Worm (Caenorhabditis elegans) whole organism, young adult: Measurements from ENCODE around the gene lgc-6.

Experiments
- F23B12.7 ChIP-seq: sonication (generic microtip); optimal IDR thresholded peaks from 2 replicates; lab custom pipeline; 2017; ENCODE audit warnings: missing genetic modification characterization, mild to moderate bottlenecking, missing compliant biosample characterization, antibody characterized with exemption, moderate library complexity; ENCODE audit not compliant: insufficient read depth
- F33H1.4 ChIP-seq: fragments of 200-800 bp; sonication (Bioruptor generic); IDR thresholded peaks from 2 replicates; pipeline ENCODE4 v1.3.6; 2022; ENCODE audit warnings: missing genetic modification reagents, missing genetic modification characterization, missing compliant biosample characterization
- F37B4.10 ChIP-seq: fragments of 200-800 bp; sonication (Bioruptor generic); IDR thresholded peaks from 2 replicates; pipeline ENCODE4 v1.3.6; 2022; ENCODE audit warnings: missing genetic modification characterization, missing compliant biosample characterization
- Y95B8A.8 ChIP-seq: fragments of 200-800 bp; sonication (Bioruptor generic); IDR thresholded peaks from 2 replicates; pipeline ENCODE4 v1.3.6; 2022; ENCODE audit warnings: missing genetic modification reagents, missing genetic modification characterization, missing compliant biosample characterization
- ZK185.1 ChIP-seq: sonication (generic microtip); optimal IDR thresholded peaks from 2 replicates; lab custom pipeline; 2016; ENCODE audit warnings: mild to moderate bottlenecking, missing genetic modification characterization, missing compliant biosample characterization; ENCODE audit not compliant: poor library complexity, severe bottlenecking
- atf-7 ChIP-seq: sonication (generic microtip); optimal IDR thresholded peaks from 2 replicates; lab custom pipeline; 2017; ENCODE audit warnings: mild to moderate bottlenecking, missing genetic modification characterization, missing compliant biosample characterization
- attf-5 ChIP-seq: fragments of 200-800 bp; sonication (Bioruptor generic); optimal IDR thresholded peaks from 2 replicates; lab custom pipeline; 2018; ENCODE audit warnings: mild to moderate bottlenecking, missing genetic modification characterization, missing compliant biosample characterization
- cebp-1 ChIP-seq, 2 experiments: fragments of 200-800 bp in 1 of 2; sonication (Bioruptor generic) in 1 of 2; sonication (generic microtip) in 1 of 2; IDR thresholded peaks in 1 of 2; optimal IDR thresholded peaks in 1 of 2; 2 replicates each; pipeline versions ENCODE4 v1.3.6 to Lab custom; 2017 to 2022; ENCODE audit warnings: missing compliant biosample characterization in 2 of 2, missing genetic modification characterization in 2 of 2, mild to moderate bottlenecking in 1 of 2, missing genetic modification reagents in 1 of 2, moderate library complexity in 1 of 2
- ceh-27 ChIP-seq: fragments of 200-800 bp; sonication (Bioruptor generic); optimal IDR thresholded peaks from 2 replicates; lab custom pipeline; 2018; ENCODE audit warnings: mild to moderate bottlenecking, missing genetic modification characterization, moderate library complexity, missing compliant biosample characterization
- dpff-1 ChIP-seq: sonication (generic microtip); optimal IDR thresholded peaks from 2 replicates; lab custom pipeline; 2017; ENCODE audit warnings: mild to moderate bottlenecking, missing genetic modification characterization, missing compliant biosample characterization
- dpl-1 ChIP-seq: fragments of 150-350 bp; optimal IDR thresholded peaks from 2 replicates; lab custom pipeline; 2014; ENCODE audit warnings: missing biosample characterization, missing genetic modification reagents, missing genetic modification characterization
- ekl-4 ChIP-seq: fragments of 200-800 bp; sonication (Bioruptor generic); IDR thresholded peaks from 2 replicates; pipeline ENCODE4 v1.3.6; 2022; ENCODE audit warnings: missing genetic modification reagents, missing genetic modification characterization, missing compliant biosample characterization
- hmg-1.2 ChIP-seq: fragments of 200-800 bp; sonication (Bioruptor generic); IDR thresholded peaks from 2 replicates; pipeline ENCODE4 v1.3.6; 2022; ENCODE audit warnings: missing genetic modification reagents, missing genetic modification characterization, missing compliant biosample characterization
- hsf-1 ChIP-seq: fragments of 200-800 bp; sonication (Bioruptor generic); IDR thresholded peaks from 2 replicates; pipeline ENCODE4 v1.3.6; 2022; ENCODE audit warnings: missing genetic modification reagents, missing genetic modification characterization, missing compliant biosample characterization
- lin-26 ChIP-seq: fragments of 200-800 bp; sonication (Bioruptor generic); IDR thresholded peaks from 2 replicates; pipeline ENCODE4 v1.3.6; 2022; ENCODE audit warnings: missing genetic modification reagents, missing genetic modification characterization, missing compliant biosample characterization
- lin-35 ChIP-seq, 3 experiments: fragments of 150-350 bp in 2 of 3; sonication (generic microtip) in 1 of 3; optimal IDR thresholded peaks; 2 replicates each; lab custom pipeline; 2014 to 2018; ENCODE audit warnings: missing biosample characterization in 3 of 3, missing genetic modification characterization in 3 of 3, missing genetic modification reagents in 3 of 3
- lin-40 ChIP-seq: sonication (generic microtip); optimal IDR thresholded peaks from 2 replicates; lab custom pipeline; 2016; ENCODE audit warnings: missing genetic modification characterization, mild to moderate bottlenecking, missing compliant biosample characterization, missing genotype, missing genetic modification reagents
- lin-54 ChIP-seq: fragments of 200-800 bp; sonication (Bioruptor generic); optimal IDR thresholded peaks from 2 replicates; lab custom pipeline; 2018; ENCODE audit warnings: mild to moderate bottlenecking, missing genetic modification characterization, missing compliant biosample characterization
- lsl-1 ChIP-seq: fragments of 200-800 bp; sonication (Bioruptor generic); optimal IDR thresholded peaks from 2 replicates; lab custom pipeline; 2018; ENCODE audit warnings: mild to moderate bottlenecking, missing genetic modification characterization, moderate library complexity, missing compliant biosample characterization
- madf-6 ChIP-seq: fragments of 200-800 bp; sonication (Bioruptor generic); IDR thresholded peaks from 2 replicates; pipeline ENCODE4 v1.3.6; 2022; ENCODE audit warnings: missing genetic modification reagents, missing genetic modification characterization, missing compliant biosample characterization
- nfyb-1 ChIP-seq: fragments of 200-800 bp; sonication (Bioruptor generic); IDR thresholded peaks from 2 replicates; pipeline ENCODE4 v1.3.6; 2022; ENCODE audit warnings: missing genetic modification reagents, missing genetic modification characterization, missing compliant biosample characterization
- nhr-120 ChIP-seq: fragments of 200-800 bp; sonication (Bioruptor generic); IDR thresholded peaks from 2 replicates; pipeline ENCODE4 v1.3.6; 2022; ENCODE audit warnings: missing genetic modification characterization, missing compliant biosample characterization
- nhr-27 ChIP-seq: fragments of 200-800 bp; sonication (Bioruptor generic); optimal IDR thresholded peaks from 2 replicates; lab custom pipeline; 2018; ENCODE audit warnings: mild to moderate bottlenecking, missing genetic modification characterization, moderate library complexity, missing compliant biosample characterization
- nhr-80 ChIP-seq: sonication (generic microtip); optimal IDR thresholded peaks from 2 replicates; lab custom pipeline; 2016; ENCODE audit warnings: missing genetic modification characterization, missing compliant biosample characterization
- nhr-90 ChIP-seq: sonication (generic microtip); optimal IDR thresholded peaks from 2 replicates; lab custom pipeline; 2016; ENCODE audit warnings: missing genotype, mild to moderate bottlenecking, missing genetic modification characterization, missing compliant biosample characterization
- pbrm-1 ChIP-seq: fragments of 200-800 bp; sonication (Bioruptor generic); IDR thresholded peaks from 2 replicates; pipeline ENCODE4 v1.3.6; 2022; ENCODE audit warnings: missing genetic modification reagents, missing genetic modification characterization, missing compliant biosample characterization
- rcor-1 ChIP-seq: fragments of 200-800 bp; sonication (Bioruptor generic); IDR thresholded peaks from 2 replicates; pipeline ENCODE4 v1.3.6; 2022; ENCODE audit warnings: missing genetic modification reagents, missing genetic modification characterization, missing compliant biosample characterization
- repo-1 ChIP-seq: sonication (generic microtip); optimal IDR thresholded peaks from 2 replicates; lab custom pipeline; 2017; ENCODE audit warnings: mild to moderate bottlenecking, missing genetic modification characterization, missing compliant biosample characterization
- snpc-1.3 ChIP-seq: sonication (generic microtip); optimal IDR thresholded peaks from 2 replicates; lab custom pipeline; 2017; ENCODE audit warnings: missing genetic modification characterization, mild to moderate bottlenecking, missing compliant biosample characterization, antibody characterized with exemption, moderate library complexity, missing genotype, missing genetic modification reagents; ENCODE audit not compliant: insufficient read depth
- snpc-3.4 ChIP-seq: sonication (generic microtip); optimal IDR thresholded peaks from 2 replicates; lab custom pipeline; 2017; ENCODE audit warnings: missing genetic modification characterization, mild to moderate bottlenecking, missing compliant biosample characterization, antibody characterized with exemption, moderate library complexity, missing genotype, missing genetic modification reagents
- snpc-4 ChIP-seq, 5 experiments: fragments of 150-350 bp in 1 of 5; sonication (generic microtip) in 4 of 5; optimal IDR thresholded peaks; 2 replicates each; lab custom pipeline; 2014 to 2018; ENCODE audit warnings: missing genetic modification characterization in 5 of 5, missing biosample characterization in 3 of 5, antibody characterized with exemption in 2 of 5, mild to moderate bottlenecking in 2 of 5, missing compliant biosample characterization in 2 of 5, missing genotype in 2 of 5, moderate library complexity in 2 of 5, missing genetic modification reagents in 1 of 5
- tbp1 ChIP-seq: fragments of 200-800 bp; sonication (Bioruptor generic); optimal IDR thresholded peaks from 2 replicates; lab custom pipeline; 2018; ENCODE audit warnings: mild to moderate bottlenecking, missing genetic modification characterization, missing compliant biosample characterization
- tlf-1 ChIP-seq: fragments of 200-800 bp; sonication (Bioruptor generic); optimal IDR thresholded peaks from 2 replicates; lab custom pipeline; 2018; ENCODE audit warnings: mild to moderate bottlenecking, missing genetic modification characterization, missing compliant biosample characterization

lgc-6 gene

DNA sequence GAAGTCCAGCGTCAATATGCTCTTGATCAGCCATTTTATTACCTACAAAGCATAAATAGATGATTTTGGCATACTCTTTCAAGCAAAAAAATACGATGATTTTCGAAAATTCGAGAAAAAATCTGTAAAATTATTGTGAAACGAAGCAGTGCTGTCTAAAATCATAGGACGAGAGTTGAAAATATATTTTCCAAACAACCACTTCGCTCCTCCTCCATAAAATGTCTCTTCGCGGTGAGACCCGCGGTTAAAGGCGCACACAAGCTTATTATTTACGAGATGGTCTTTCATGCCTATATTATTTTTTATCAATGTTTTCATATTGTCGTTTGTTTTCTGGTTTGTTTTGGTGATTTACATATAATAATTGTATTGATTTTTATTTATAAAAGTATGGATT lies 39.5 kb downstream of the lgc-6 start, which contains the start of gene nap-1:
nap-1 (minus strand) TSS at position 42 of the 400 bp plus-strand sequence.
- peak; percentile 40 for TF ChIP-seq F23B12.7
- TF ChIP-seq lin-26, result no peak
- TF ChIP-seq snpc-4 (GFP tag; optimal IDR thresholded peaks at IDR 0.05; lab: Kevin White, UChicago), result no peak
- TF ChIP-seq snpc-4 (tag; optimal IDR thresholded peaks at IDR 0.05; lab: Kevin White, UChicago), result peak in 2 of 4 experiments; percentile 53 to 80
- peak; percentile 55 for TF ChIP-seq tbp1 (GFP tag; lab: Kevin White, UChicago)
- peak; percentile 55 for TF ChIP-seq ceh-27 (GFP tag; lab: Kevin White, UChicago)
- TF ChIP-seq nfyb-1, result 0 out of 2 replicates have a peak, but pooled peaks have one; percentile 49
- TF ChIP-seq F33H1.4 (GFP tag; lab: Robert Waterston, UW), result peak; percentile 92
- peak; percentile 63; the same call in 1 of the 2 replicates for TF ChIP-seq cebp-1 (GFP tag; IDR thresholded peaks at IDR 0.05; lab: Robert Waterston, UW)
- peak; percentile 75 for TF ChIP-seq cebp-1 (tag; optimal IDR thresholded peaks at IDR 0.05; lab: Kevin White, UChicago)
- TF ChIP-seq pbrm-1 (GFP tag; lab: Robert Waterston, UW), result peak; percentile 27; the same call in 1 of the 2 replicates
- no peak for TF ChIP-seq hsf-1 (GFP tag; lab: Robert Waterston, UW)
- peak; percentile 28 for TF ChIP-seq lsl-1 (GFP tag; lab: Kevin White, UChicago)
- peak; percentile 37 for TF ChIP-seq lin-40
- no peak for TF ChIP-seq Y95B8A.8
- peak; percentile 51; the same call in 1 of the 2 replicates for TF ChIP-seq rcor-1 (GFP tag; lab: Robert Waterston, UW)
- TF ChIP-seq hmg-1.2 (GFP tag; lab: Robert Waterston, UW), result peak; percentile 34; the same call in 1 of the 2 replicates
- TF ChIP-seq nhr-90 (tag; lab: Kevin White, UChicago), result no peak
- peak; percentile 50; the same call in 1 of the 2 replicates for TF ChIP-seq madf-6
- TF ChIP-seq lin-54 (GFP tag; lab: Kevin White, UChicago), result peak; percentile 26
- TF ChIP-seq snpc-1.3 (tag; lab: Kevin White, UChicago), result peak; percentile 6
- TF ChIP-seq dpl-1 (GFP tag; lab: Kevin White, UChicago), result peak; percentile 6
- TF ChIP-seq attf-5 (GFP tag; lab: Kevin White, UChicago), result peak; percentile 75
- TF ChIP-seq nhr-120, result no peak
- TF ChIP-seq nhr-80 (tag; lab: Kevin White, UChicago), result peak; percentile 58

- TF ChIP-seq nhr-27 (tag; lab: Kevin White, UChicago) (no peak), ZK185.1 (tag; lab: Kevin White, UChicago) (no peak), snpc-1.3 (tag; lab: Kevin White, UChicago) (no peak), hsf-1 (GFP tag; lab: Robert Waterston, UW) (no peak), dpff-1 (no peak), snpc-3.4 (tag; lab: Kevin White, UChicago) (no peak), hmg-1.2 (GFP tag; lab: Robert Waterston, UW) (no peak), ekl-4 (GFP tag; lab: Robert Waterston, UW) (no peak), lin-35 (GFP tag; optimal IDR thresholded peaks at IDR 0.05; lab: Kevin White, UChicago) (no peak), tlf-1 (GFP tag; lab: Kevin White, UChicago) (no peak), F37B4.10 (GFP tag; lab: Robert Waterston, UW) (no peak), atf-7 (tag; lab: Kevin White, UChicago) (no peak), repo-1 (tag; lab: Kevin White, UChicago) (no peak), F33H1.4 (GFP tag; lab: Robert Waterston, UW) (no peak), ceh-27 (GFP tag; lab: Kevin White, UChicago) (no peak)
These were observed 39.9 kb downstream of the lgc-6 start, which contains the start of gene praf-3 for ce11 chrIV:8379683-8380082. Gene praf-3, plus strand, starts transcription at chrIV:8379983.
